Worm (Caenorhabditis elegans): Measurements from ENCODE around the gene sri-51.

- no peak for TF ChIP-seq ref-1 (GFP tag; conservative IDR thresholded peaks at IDR 0.05)
- TF ChIP-seq T22C8.4 (GFP tag; IDR thresholded peaks at IDR 0.05) = no peak
- TF ChIP-seq flt-1 (GFP tag; IDR thresholded peaks at IDR 0.05) = no peak
- TF ChIP-seq tab-1 (GFP tag; IDR thresholded peaks at IDR 0.05) = no peak
Observed at ce11 chrII:3230422-3230821, 31.5 kb upstream of the sri-51 start, which contains the start of gene srh-297.

All from whole organism, midembryonic.